Worm (Caenorhabditis elegans) whole organism, late embryonic: ENCODE results near the gene F54D5.9.

Source experiments
- F13H6.1 ChIP-seq: sonication (generic microtip); optimal IDR thresholded peaks from 2 replicates; lab custom pipeline; 2016; ENCODE audit warnings: missing genetic modification characterization, missing compliant biosample characterization
- K02D7.2 ChIP-seq: sonication (generic microtip); optimal IDR thresholded peaks from 2 replicates; lab custom pipeline; 2017; ENCODE audit warnings: mild to moderate bottlenecking, missing genetic modification characterization, missing compliant biosample characterization
- ahr-1 ChIP-seq: sonication (generic microtip); optimal IDR thresholded peaks from 2 replicates; lab custom pipeline; 2016; ENCODE audit warnings: missing genetic modification characterization, missing compliant biosample characterization
- ceh-14 ChIP-seq: sonication (generic microtip); optimal IDR thresholded peaks from 2 replicates; lab custom pipeline; 2016; ENCODE audit warnings: missing genotype, missing genetic modification characterization, missing compliant biosample characterization
- ceh-18 ChIP-seq: sonication (generic microtip); optimal IDR thresholded peaks from 2 replicates; lab custom pipeline; 2016; ENCODE audit warnings: missing genetic modification characterization, missing compliant biosample characterization
- ceh-19 ChIP-seq: fragments of 200-800 bp; sonication (Bioruptor generic); optimal IDR thresholded peaks from 2 replicates; lab custom pipeline; 2018; ENCODE audit warnings: mild to moderate bottlenecking, missing genetic modification characterization, missing compliant biosample characterization
- ceh-2 ChIP-seq: sonication (generic microtip); optimal IDR thresholded peaks from 2 replicates; lab custom pipeline; 2016; ENCODE audit warnings: missing genotype, missing genetic modification characterization, missing compliant biosample characterization
- ceh-22 ChIP-seq: sonication (generic microtip); optimal IDR thresholded peaks from 2 replicates; lab custom pipeline; 2017; ENCODE audit warnings: missing biosample characterization, missing genetic modification characterization
- ceh-24 ChIP-seq: sonication (generic microtip); optimal IDR thresholded peaks from 2 replicates; lab custom pipeline; 2016; ENCODE audit warnings: mild to moderate bottlenecking, missing genetic modification characterization, missing compliant biosample characterization
- ceh-45 ChIP-seq: fragments of 200-800 bp; sonication (Bioruptor generic); IDR thresholded peaks from 2 replicates; pipeline ENCODE4 v1.3.6; 2022; ENCODE audit warnings: missing genetic modification reagents, missing genetic modification characterization, missing compliant biosample characterization
- ceh-9 ChIP-seq: sonication (generic microtip); optimal IDR thresholded peaks from 2 replicates; lab custom pipeline; 2016; ENCODE audit warnings: mild to moderate bottlenecking, missing genetic modification characterization, inconsistent platforms, missing compliant biosample characterization
- elt-2 ChIP-seq: sonication (generic microtip); optimal IDR thresholded peaks from 2 replicates; lab custom pipeline; 2016; ENCODE audit warnings: missing genetic modification reagents, missing genetic modification characterization, missing compliant biosample characterization
- elt-4 ChIP-seq: sonication (generic microtip); optimal IDR thresholded peaks from 2 replicates; lab custom pipeline; 2016; ENCODE audit warnings: missing genetic modification characterization, missing compliant biosample characterization
- eyg-1 ChIP-seq: sonication (generic microtip); optimal IDR thresholded peaks from 2 replicates; lab custom pipeline; 2016; ENCODE audit warnings: missing genotype, missing genetic modification characterization, missing compliant biosample characterization
- hlh-8 ChIP-seq: sonication (generic microtip); optimal IDR thresholded peaks from 2 replicates; lab custom pipeline; 2016; ENCODE audit warnings: missing genotype, missing genetic modification characterization, missing compliant biosample characterization
- madf-2 ChIP-seq: sonication (generic microtip); optimal IDR thresholded peaks from 2 replicates; lab custom pipeline; 2017; ENCODE audit warnings: missing genetic modification characterization, missing compliant biosample characterization
- pag-3 ChIP-seq: sonication (generic microtip); optimal IDR thresholded peaks from 2 replicates; lab custom pipeline; 2016; ENCODE audit warnings: missing compliant biosample characterization, missing genetic modification characterization, borderline replicate concordance
- pha-4 ChIP-seq: fragments of 150-350 bp; optimal IDR thresholded peaks from 2 replicates; lab custom pipeline; 2018; ENCODE audit warnings: missing biosample characterization, missing genetic modification reagents, missing genetic modification characterization
- ref-2 ChIP-seq: sonication (generic microtip); optimal IDR thresholded peaks from 2 replicates; lab custom pipeline; 2016; ENCODE audit warnings: missing genetic modification characterization, missing compliant biosample characterization
- sdc-2 ChIP-seq: sonication (generic microtip); optimal IDR thresholded peaks from 2 replicates; lab custom pipeline; 2016; ENCODE audit warnings: missing genotype, missing genetic modification characterization, missing compliant biosample characterization
- sox-2 ChIP-seq: fragments of 200-800 bp; sonication (Bioruptor generic); IDR thresholded peaks from 2 replicates; pipeline ENCODE4 v1.3.6; 2022; ENCODE audit warnings: missing genetic modification reagents, missing genetic modification characterization, missing compliant biosample characterization
- tbx-7 ChIP-seq: sonication (generic microtip); optimal IDR thresholded peaks from 2 replicates; lab custom pipeline; 2016; ENCODE audit warnings: missing genotype, missing genetic modification characterization, missing compliant biosample characterization
- unc-3 ChIP-seq, 2 experiments: fragments of 200-800 bp in 1 of 2; sonication (Bioruptor generic) in 1 of 2; sonication (generic microtip) in 1 of 2; conservative IDR thresholded peaks in 1 of 2; optimal IDR thresholded peaks in 1 of 2; 2 replicates each; pipeline versions ENCODE4 v1.3.6 to Lab custom; 2016 to 2022; ENCODE audit warnings: missing compliant biosample characterization in 2 of 2, missing genetic modification characterization in 2 of 2, missing genetic modification reagents in 1 of 2
- unc-42 ChIP-seq: sonication (generic microtip); optimal IDR thresholded peaks from 2 replicates; lab custom pipeline; 2016; ENCODE audit warnings: missing genotype, missing genetic modification characterization, missing compliant biosample characterization
- unc-55 ChIP-seq: sonication (generic microtip); optimal IDR thresholded peaks from 2 replicates; lab custom pipeline; 2017; ENCODE audit warnings: missing biosample characterization, missing genetic modification reagents, missing genetic modification characterization
- unc-86 ChIP-seq: sonication (generic microtip); optimal IDR thresholded peaks from 2 replicates; lab custom pipeline; 2016; ENCODE audit warnings: missing genetic modification characterization, missing compliant biosample characterization
- zip-5 ChIP-seq: sonication (generic microtip); optimal IDR thresholded peaks from 2 replicates; lab custom pipeline; 2016; ENCODE audit warnings: missing genetic modification characterization, missing compliant biosample characterization
- ztf-16 ChIP-seq: sonication (generic microtip); optimal IDR thresholded peaks from 2 replicates; lab custom pipeline; 2017; ENCODE audit warnings: missing genetic modification characterization, missing compliant biosample characterization

F54D5.9 gene

DNA sequence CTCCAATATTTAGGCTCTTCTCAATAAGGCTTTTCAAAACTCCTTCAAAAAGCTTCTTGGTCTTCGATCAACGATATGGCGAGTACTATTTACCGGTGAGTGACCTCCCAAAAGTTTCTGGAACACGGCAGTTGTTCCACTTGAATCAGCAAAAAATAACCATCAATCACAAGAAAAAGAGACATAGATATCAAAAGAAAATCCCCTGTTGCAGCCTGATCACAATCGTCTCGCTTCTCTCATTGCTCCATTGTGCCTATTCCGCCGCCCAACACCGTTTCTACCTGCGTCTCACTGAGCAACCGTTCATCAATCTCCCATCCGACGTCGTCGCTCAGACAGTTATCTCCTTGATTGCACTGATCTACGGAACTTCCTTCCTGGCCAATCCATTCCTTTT lies 47.9 kb downstream of the F54D5.9 start, which contains the start of gene emc-5:
TSS of gene emc-5 (plus strand) at position 14 of the 400 bp plus-strand sequence.
- TF ChIP-seq unc-55 (GFP tag; lab: Kevin White, UChicago), result peak; percentile 14
- TF ChIP-seq ceh-18 (tag; lab: Kevin White, UChicago), result peak; percentile 26
- TF ChIP-seq zip-5 (tag; lab: Kevin White, UChicago), result no peak
- TF ChIP-seq F13H6.1 (tag; lab: Kevin White, UChicago), result no peak
- TF ChIP-seq unc-3 (GFP tag; conservative IDR thresholded peaks at IDR 0.05; lab: Robert Waterston, UW), result no peak
- no peak for TF ChIP-seq unc-3 (tag; optimal IDR thresholded peaks at IDR 0.05; lab: Kevin White, UChicago)
- TF ChIP-seq, all 69 proteins: peak for 2

ce11 chrII:11495806-11496205 lies 48.8 kb downstream of the F54D5.9 start:
- TF ChIP-seq pha-4 (tag; lab: Kevin White, UChicago) (no peak), unc-86 (no peak), sox-2 (GFP tag; lab: Robert Waterston, UW) (no peak), ref-2 (tag; lab: Kevin White, UChicago) (no peak), pag-3 (tag; lab: Kevin White, UChicago) (no peak), unc-42 (tag; lab: Kevin White, UChicago) (no peak), ceh-18 (tag; lab: Kevin White, UChicago) (no peak), ceh-14 (tag; lab: Kevin White, UChicago) (no peak), eyg-1 (no peak), ztf-16 (tag; lab: Kevin White, UChicago) (no peak), ceh-24 (no peak), ceh-9 (tag; lab: Kevin White, UChicago) (no peak), madf-2 (tag; lab: Kevin White, UChicago) (no peak), ahr-1 (tag; lab: Kevin White, UChicago) (no peak), K02D7.2 (no peak), F13H6.1 (tag; lab: Kevin White, UChicago) (no peak), ceh-2 (tag; lab: Kevin White, UChicago) (no peak)

DNA sequence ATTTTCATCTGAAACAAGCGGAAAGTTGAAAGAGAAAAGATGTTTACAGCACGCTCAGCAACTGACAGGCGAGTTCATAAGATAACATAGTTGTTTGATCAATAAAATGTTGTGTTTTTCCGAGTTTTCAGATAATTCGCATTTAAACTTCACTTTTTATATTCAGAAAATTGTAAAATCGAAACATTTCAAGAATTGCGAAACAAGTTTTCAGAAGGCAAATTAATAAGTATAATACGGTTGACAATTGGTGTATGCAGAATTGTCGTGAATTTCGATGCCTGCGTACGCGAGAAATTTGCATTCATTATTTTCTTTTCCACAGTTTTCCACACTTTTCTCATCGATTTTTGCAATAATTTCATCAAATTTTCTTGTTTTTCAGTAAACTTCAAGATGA lies 49.3 kb downstream of the F54D5.9 start, which contains the start of the genes ooc-3 and B0334.4:
TSS of gene ooc-3 (minus strand) at position 15 of the 400 bp plus-strand sequence.
TSS of gene B0334.4 (plus strand) at position 386 of the 400 bp plus-strand sequence.
- no peak for TF ChIP-seq ceh-22 (tag; lab: Kevin White, UChicago)
- TF ChIP-seq tbx-7, result no peak
- TF ChIP-seq sdc-2 (tag; lab: Kevin White, UChicago), result no peak
- TF ChIP-seq unc-42 (tag; lab: Kevin White, UChicago), result peak; percentile 70
- TF ChIP-seq unc-55 (GFP tag; lab: Kevin White, UChicago), result no peak
- no peak for TF ChIP-seq ceh-18 (tag; lab: Kevin White, UChicago)
- no peak for TF ChIP-seq ceh-45 (GFP tag; lab: Robert Waterston, UW)
- no peak for TF ChIP-seq ceh-19 (GFP tag; lab: Kevin White, UChicago)
- no peak for TF ChIP-seq hlh-8 (tag; lab: Kevin White, UChicago)

ce11 chrII:11492843-11493242 lies 51.8 kb downstream of the F54D5.9 start, which contains the start of gene hacl-1:
hacl-1 (minus strand) TSS chrII:11492963.
- peak; percentile 27 for TF ChIP-seq elt-2 (tag; lab: Kevin White, UChicago)
- TF ChIP-seq elt-4 (tag; lab: Kevin White, UChicago), result no peak
